Fruit fly (Drosophila melanogaster) whole organism: Measurements from ENCODE around the gene CG5003.

Experiments
- CG8478 ChIP-seq: fragments of >200 bp; optimal IDR thresholded peaks from 2 replicates; lab custom pipeline; 2018; ENCODE audit warnings: inconsistent platforms
- Dll ChIP-seq: fragments of >200 bp; optimal IDR thresholded peaks from 2 replicates; lab custom pipeline; 2017
- pan ChIP-seq: fragments of >200 bp; optimal IDR thresholded peaks from 2 replicates; lab custom pipeline; 2017
- psq ChIP-seq: fragments of >200 bp; optimal IDR thresholded peaks from 2 replicates; lab custom pipeline; 2017
- usp ChIP-seq: fragments of >200 bp; optimal IDR thresholded peaks from 2 replicates; lab custom pipeline; 2017; ENCODE audit warnings: missing biosample characterization, missing genetic modification characterization, mixed read lengths

dm6 chr3R:27912147-27912546 is 4.2 kb downstream of the CG5003 start, which contains the start of gene mil:
- TF ChIP-seq psq (no peak), usp (GFP tag; lab: Kevin White, UChicago) (no peak), CG8478 (lab: Kevin White, UChicago) (no peak), Dll (lab: Kevin White, UChicago) (no peak), pan (lab: Kevin White, UChicago) (no peak)
